Worm (Caenorhabditis elegans): ENCODE measurements around the gene F28G4.2.

Gene F28G4.2

DNA sequence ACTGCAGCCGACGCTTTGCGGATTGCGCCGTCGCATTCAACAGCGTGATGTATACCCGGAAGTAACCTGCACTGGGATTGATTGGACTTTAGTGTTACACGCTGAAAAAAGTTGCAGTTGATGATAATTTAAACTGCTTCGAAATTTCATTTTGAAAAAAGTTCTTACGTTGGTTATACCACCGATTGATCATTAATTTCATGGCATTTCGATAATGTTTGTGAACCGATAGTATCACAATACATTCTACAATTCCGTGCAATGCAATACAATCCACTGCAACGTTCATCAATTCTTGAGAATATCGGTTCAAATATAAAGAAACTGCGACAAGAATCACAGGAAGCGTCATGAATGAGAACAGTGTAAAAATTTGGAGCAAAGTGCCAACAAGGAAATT, 47.0 kb downstream of the F28G4.2 start, which contains the start of gene F21H7.3:
Gene F21H7.3 (minus strand): TSS at position 101 of the 400 bp plus-strand sequence.
- TF ChIP-seq klf-2 (GFP tag; conservative IDR thresholded peaks at IDR 0.05): no peak
- TF ChIP-seq tab-1 (GFP tag; IDR thresholded peaks at IDR 0.05): no peak
- TF ChIP-seq flt-1 (GFP tag; IDR thresholded peaks at IDR 0.05): no peak
- no peak for TF ChIP-seq ref-1 (GFP tag; conservative IDR thresholded peaks at IDR 0.05)
- no peak for TF ChIP-seq T22C8.4 (GFP tag; IDR thresholded peaks at IDR 0.05)
- TF ChIP-seq med-1 (GFP tag; optimal IDR thresholded peaks at IDR 0.05; ENCODE audit: insufficient read depth): no peak
- no peak for TF ChIP-seq cog-1 (tag; optimal IDR thresholded peaks at IDR 0.05)
- TF ChIP-seq ztf-23 (GFP tag; IDR thresholded peaks at IDR 0.05): no peak
- no peak for TF ChIP-seq ztf-29 (GFP tag; IDR thresholded peaks at IDR 0.05)

DNA sequence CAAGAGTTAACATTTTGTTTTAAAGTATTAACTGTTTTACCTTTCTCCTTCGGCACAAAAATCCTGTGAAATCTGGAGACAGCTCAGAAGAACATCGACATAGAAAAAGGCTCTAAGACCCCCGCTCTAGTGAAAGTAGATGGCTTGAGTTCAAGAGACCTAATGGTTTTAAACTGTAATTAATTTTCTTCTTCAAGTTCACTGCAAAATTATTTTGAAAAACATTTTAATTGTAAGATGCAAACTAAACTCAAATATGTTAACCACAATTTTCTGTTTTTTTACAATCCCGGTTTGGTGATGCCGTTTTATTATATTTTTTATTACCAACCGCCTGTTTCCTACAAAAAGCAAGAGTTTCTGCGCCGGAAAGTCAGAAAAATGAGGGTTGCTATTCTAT, 48.5 kb downstream of the F28G4.2 start, which contains the start of gene clec-233:
Gene clec-233 (plus strand): TSS at position 301 of the 400 bp plus-strand sequence.
- TF ChIP-seq ztf-23 (GFP tag; IDR thresholded peaks at IDR 0.05): no peak
- TF ChIP-seq flt-1 (GFP tag; IDR thresholded peaks at IDR 0.05): no peak
- TF ChIP-seq tab-1 (GFP tag; IDR thresholded peaks at IDR 0.05): no peak
- no peak for TF ChIP-seq med-1 (GFP tag; optimal IDR thresholded peaks at IDR 0.05; ENCODE audit: insufficient read depth)
- TF ChIP-seq ztf-29 (GFP tag; IDR thresholded peaks at IDR 0.05): no peak
- no peak for TF ChIP-seq klf-2 (GFP tag; conservative IDR thresholded peaks at IDR 0.05)
- no peak for TF ChIP-seq cog-1 (tag; optimal IDR thresholded peaks at IDR 0.05)
- no peak for TF ChIP-seq T22C8.4 (GFP tag; IDR thresholded peaks at IDR 0.05)
- no peak for TF ChIP-seq ref-1 (GFP tag; conservative IDR thresholded peaks at IDR 0.05)

DNA sequence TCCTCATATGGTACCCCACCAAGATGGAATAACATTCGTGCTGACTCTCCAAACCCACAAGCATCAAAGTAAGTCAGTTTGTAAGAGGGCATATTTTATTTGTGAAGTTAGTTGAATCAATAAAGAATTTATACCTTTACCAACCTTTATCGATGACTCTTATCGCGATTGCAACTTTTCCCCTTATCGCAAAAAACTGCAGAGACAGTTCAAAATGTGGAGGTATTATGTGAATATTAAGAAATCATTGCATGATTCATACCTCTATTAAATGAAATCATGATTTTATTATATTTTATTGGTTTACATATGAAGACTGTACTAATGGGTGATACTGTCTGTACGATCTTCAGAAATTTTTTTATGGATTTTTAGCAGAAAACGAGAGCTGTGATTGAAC, 49.9 kb downstream of the F28G4.2 start, which contains the start of gene gst-22:
Gene gst-22 (minus strand): TSS at position 103 of the 400 bp plus-strand sequence.
- TF ChIP-seq cog-1 (tag; optimal IDR thresholded peaks at IDR 0.05): no peak
- TF ChIP-seq flt-1 (GFP tag; IDR thresholded peaks at IDR 0.05): no peak
- TF ChIP-seq med-1 (GFP tag; optimal IDR thresholded peaks at IDR 0.05; ENCODE audit: insufficient read depth): no peak
- no peak for TF ChIP-seq T22C8.4 (GFP tag; IDR thresholded peaks at IDR 0.05)
- no peak for TF ChIP-seq tab-1 (GFP tag; IDR thresholded peaks at IDR 0.05)
- TF ChIP-seq klf-2 (GFP tag; conservative IDR thresholded peaks at IDR 0.05): no peak
- TF ChIP-seq ztf-23 (GFP tag; IDR thresholded peaks at IDR 0.05): no peak

All from whole organism, midembryonic.